Fruit fly (Drosophila melanogaster) whole organism, prepupa: ENCODE data around the gene pHCl-1.

Source experiments
- CG10631 ChIP-seq: fragments of 200-800 bp; sonication (Bioruptor generic); optimal IDR thresholded peaks from 2 replicates; lab custom pipeline; 2016; ENCODE audit warnings: missing biosample characterization, missing genetic modification characterization
- CG10669 ChIP-seq: fragments of 200-800 bp; sonication (Bioruptor generic); optimal IDR thresholded peaks from 3 replicates; lab custom pipeline; 2018; ENCODE audit warnings: missing biosample characterization, mild to moderate bottlenecking, missing genetic modification characterization, moderate library complexity
- CG15336 ChIP-seq: fragments of 200-800 bp; sonication (Bioruptor generic); IDR thresholded peaks from 2 replicates; pipeline ENCODE4 v1.3.6; 2022; ENCODE audit warnings: missing biosample characterization, missing genetic modification characterization
- CG1621 ChIP-seq: fragments of 200-800 bp; sonication (Bioruptor generic); optimal IDR thresholded peaks from 3 replicates; lab custom pipeline; 2018; ENCODE audit warnings: missing biosample characterization, mild to moderate bottlenecking, missing genetic modification characterization
- CG16779 ChIP-seq: fragments of 200-800 bp; sonication (Bioruptor generic); optimal IDR thresholded peaks from 3 replicates; lab custom pipeline; 2017; ENCODE audit warnings: missing biosample characterization, mild to moderate bottlenecking, missing genetic modification characterization
- CG3032 ChIP-seq: fragments of 200-800 bp; optimal IDR thresholded peaks from 2 replicates; lab custom pipeline; 2019; ENCODE audit warnings: missing biosample characterization, mild to moderate bottlenecking, missing genetic modification characterization, moderate library complexity
- CG32006 ChIP-seq: fragments of 200-800 bp; sonication (Bioruptor generic); optimal IDR thresholded peaks from 3 replicates; lab custom pipeline; 2017; ENCODE audit warnings: missing biosample characterization, mild to moderate bottlenecking, missing genetic modification characterization
- CG34406 ChIP-seq: fragments of 200-800 bp; sonication (Bioruptor generic); optimal IDR thresholded peaks from 3 replicates; lab custom pipeline; 2016; ENCODE audit warnings: missing biosample characterization, missing genetic modification characterization
- CG3919 ChIP-seq: fragments of 200-800 bp; sonication (Bioruptor generic); optimal IDR thresholded peaks from 3 replicates; lab custom pipeline; 2016; ENCODE audit warnings: missing biosample characterization, missing genetic modification characterization
- CG4318 ChIP-seq: fragments of 200-800 bp; sonication (Bioruptor generic); optimal IDR thresholded peaks from 3 replicates; lab custom pipeline; 2017; ENCODE audit warnings: missing biosample characterization, mild to moderate bottlenecking, missing genetic modification characterization
- CG6163 ChIP-seq: fragments of 200-800 bp; sonication (Bioruptor generic); IDR thresholded peaks from 3 replicates; pipeline ENCODE4 v1.3.6; 2022; ENCODE audit warnings: missing biosample characterization, missing genetic modification characterization
- CG6792 ChIP-seq: fragments of 200-800 bp; sonication (Bioruptor generic); optimal IDR thresholded peaks from 3 replicates; lab custom pipeline; 2016; ENCODE audit warnings: missing biosample characterization, missing genetic modification characterization
- CG6808 ChIP-seq: fragments of 200-800 bp; sonication (Bioruptor generic); optimal IDR thresholded peaks from 3 replicates; lab custom pipeline; 2017; ENCODE audit warnings: missing biosample characterization, missing genetic modification characterization, mild to moderate bottlenecking, moderate library complexity, missing genetic modification reagents
- CG6854 ChIP-seq: fragments of 200-800 bp; sonication (Bioruptor generic); optimal IDR thresholded peaks from 2 replicates; lab custom pipeline; 2017; ENCODE audit warnings: missing biosample characterization, mild to moderate bottlenecking, missing genetic modification characterization
- CG7368 ChIP-seq: fragments of 200-800 bp; sonication (Bioruptor generic); optimal IDR thresholded peaks from 3 replicates; lab custom pipeline; 2016; ENCODE audit warnings: missing biosample characterization, missing genetic modification characterization
- CG8119 ChIP-seq: fragments of 200-800 bp; sonication (Bioruptor generic); IDR thresholded peaks from 3 replicates; pipeline ENCODE4 v1.3.6; 2022; ENCODE audit warnings: missing biosample characterization, missing genetic modification characterization
- CG8319 ChIP-seq: fragments of 200-800 bp; sonication (Bioruptor generic); optimal IDR thresholded peaks from 3 replicates; lab custom pipeline; 2016; ENCODE audit warnings: missing biosample characterization, missing genetic modification characterization
- CG8632 ChIP-seq: fragments of 200-800 bp; sonication (Bioruptor generic); optimal IDR thresholded peaks from 3 replicates; lab custom pipeline; 2016; ENCODE audit warnings: missing biosample characterization, missing genetic modification characterization
- CG9139 ChIP-seq: fragments of 200-800 bp; sonication (Bioruptor generic); optimal IDR thresholded peaks from 3 replicates; lab custom pipeline; 2017; ENCODE audit warnings: missing biosample characterization, mild to moderate bottlenecking, missing genetic modification characterization
- Eip78C ChIP-seq: fragments of 200-800 bp; sonication (Bioruptor generic); peaks from one replicate; lab custom pipeline; 2016; ENCODE audit warnings: missing biosample characterization, missing genetic modification characterization
- Eip93F ChIP-seq: fragments of 200-800 bp; sonication (Bioruptor generic); optimal IDR thresholded peaks from 2 replicates; lab custom pipeline; 2016; ENCODE audit warnings: missing biosample characterization, mild to moderate bottlenecking, missing genetic modification characterization
- Gug ChIP-seq: fragments of 200-800 bp; sonication (Bioruptor generic); IDR thresholded peaks from 2 replicates; pipeline ENCODE4 v1.3.6; 2022; ENCODE audit warnings: missing biosample characterization, missing genetic modification characterization
- Hr38 ChIP-seq: sonication (Bioruptor generic); optimal IDR thresholded peaks from 2 replicates; lab custom pipeline; 2016; ENCODE audit warnings: missing biosample characterization, missing genetic modification characterization
- Hr4 ChIP-seq: fragments of 200-800 bp; sonication (Bioruptor generic); optimal IDR thresholded peaks from 3 replicates; lab custom pipeline; 2016; ENCODE audit warnings: missing biosample characterization, missing genetic modification characterization
- Lpt ChIP-seq: fragments of 200-800 bp; sonication (Bioruptor generic); optimal IDR thresholded peaks from 3 replicates; lab custom pipeline; 2016; ENCODE audit warnings: missing biosample characterization, missing genetic modification characterization
- Met ChIP-seq: fragments of 200-800 bp; sonication (Bioruptor generic); optimal IDR thresholded peaks from 3 replicates; lab custom pipeline; 2016; ENCODE audit warnings: missing biosample characterization, missing genetic modification characterization
- OdsH ChIP-seq: fragments of 200-800 bp; sonication (Bioruptor generic); optimal IDR thresholded peaks from 3 replicates; lab custom pipeline; 2016; ENCODE audit warnings: missing biosample characterization, missing genetic modification characterization
- Smox ChIP-seq: fragments of 200-800 bp; sonication (Bioruptor generic); optimal IDR thresholded peaks from 3 replicates; lab custom pipeline; 2016; ENCODE audit warnings: missing biosample characterization, missing genetic modification characterization
- Sox102F ChIP-seq: fragments of 200-800 bp; sonication (Bioruptor generic); optimal IDR thresholded peaks from 2 replicates; lab custom pipeline; 2016; ENCODE audit warnings: missing biosample characterization, mild to moderate bottlenecking, missing genetic modification characterization
- Sox15 ChIP-seq: fragments of 200-800 bp; sonication (Bioruptor generic); optimal IDR thresholded peaks from 3 replicates; lab custom pipeline; 2016; ENCODE audit warnings: missing biosample characterization, missing genetic modification characterization
- achi ChIP-seq: fragments of 200-800 bp; sonication (Bioruptor generic); optimal IDR thresholded peaks from 3 replicates; lab custom pipeline; 2016; ENCODE audit warnings: missing biosample characterization, missing genetic modification characterization
- acj6 ChIP-seq: fragments of 200-800 bp; sonication (Bioruptor generic); optimal IDR thresholded peaks from 3 replicates; lab custom pipeline; 2016; ENCODE audit warnings: missing biosample characterization, missing genetic modification characterization
- cyc ChIP-seq: fragments of 200-800 bp; sonication (Bioruptor generic); optimal IDR thresholded peaks from 3 replicates; lab custom pipeline; 2016; ENCODE audit warnings: missing biosample characterization, missing genetic modification characterization
- dac ChIP-seq: fragments of 200-800 bp; sonication (Bioruptor generic); optimal IDR thresholded peaks from 2 replicates; lab custom pipeline; 2017; ENCODE audit warnings: missing biosample characterization, mild to moderate bottlenecking, missing genetic modification characterization
- dsx ChIP-seq: fragments of 200-800 bp; optimal IDR thresholded peaks from 3 replicates; lab custom pipeline; 2019; ENCODE audit warnings: missing biosample characterization, mild to moderate bottlenecking, missing genetic modification characterization, moderate library complexity; ENCODE audit not compliant: poor library complexity, severe bottlenecking
- eg ChIP-seq: fragments of 200-800 bp; sonication (Bioruptor generic); IDR thresholded peaks from 3 replicates; pipeline ENCODE4 v1.3.6; 2022; ENCODE audit warnings: missing biosample characterization, missing genetic modification characterization
- fd59A ChIP-seq: fragments of 200-800 bp; sonication (Bioruptor generic); optimal IDR thresholded peaks from 2 replicates; lab custom pipeline; 2017; ENCODE audit warnings: missing biosample characterization, mild to moderate bottlenecking, missing genetic modification characterization, missing genetic modification reagents
- fd85E ChIP-seq: fragments of 200-800 bp; sonication (Bioruptor generic); optimal IDR thresholded peaks from 3 replicates; lab custom pipeline; 2016; ENCODE audit warnings: missing biosample characterization, missing genetic modification characterization
- fkh ChIP-seq: fragments of 200-800 bp; sonication (Bioruptor generic); optimal IDR thresholded peaks from 3 replicates; lab custom pipeline; 2017; ENCODE audit warnings: missing biosample characterization, mild to moderate bottlenecking, missing genetic modification characterization, moderate library complexity
- salr ChIP-seq, 2 experiments: fragments of 200-800 bp; sonication (Bioruptor generic); optimal IDR thresholded peaks; 3 replicates each; lab custom pipeline; 2016 to 2018; ENCODE audit warnings: missing biosample characterization in 2 of 2, missing genetic modification characterization in 2 of 2, mild to moderate bottlenecking in 1 of 2
- spab ChIP-seq: fragments of 200-800 bp; sonication (Bioruptor generic); optimal IDR thresholded peaks from 2 replicates; lab custom pipeline; 2017; ENCODE audit warnings: missing biosample characterization, mild to moderate bottlenecking, missing genetic modification characterization, missing genetic modification reagents
- ss ChIP-seq, 2 experiments: fragments of 200-800 bp; sonication (Bioruptor generic); optimal IDR thresholded peaks; 2 replicates in 1 of 2; 3 replicates in 1 of 2; lab custom pipeline; 2017 to 2018; ENCODE audit warnings: mild to moderate bottlenecking in 2 of 2, missing biosample characterization in 2 of 2, missing genetic modification characterization in 2 of 2, moderate library complexity in 1 of 2
- topi ChIP-seq: fragments of 200-800 bp; sonication (Bioruptor generic); optimal IDR thresholded peaks from 3 replicates; lab custom pipeline; 2016; ENCODE audit warnings: missing biosample characterization, missing genetic modification characterization
- vri ChIP-seq: fragments of 200-800 bp; sonication (Bioruptor generic); optimal IDR thresholded peaks from 3 replicates; lab custom pipeline; 2016; ENCODE audit warnings: missing biosample characterization, mild to moderate bottlenecking, missing genetic modification characterization

pHCl-1 gene

dm6 chr3L:15816714-15817113 is 82.1 kb downstream of the pHCl-1 start, which contains the start of gene CkIIalpha-i1:
CkIIalpha-i1 (plus strand) TSS chr3L:15816979.
- TF ChIP-seq dac: no peak
- TF ChIP-seq CG15336 (GFP tag; lab: Robert Waterston, UW): no peak
- TF ChIP-seq fd59A (GFP tag; lab: Kevin White, UChicago): no peak
- TF ChIP-seq Met (GFP tag; lab: Kevin White, UChicago): no peak
- TF ChIP-seq CG34406 (GFP tag; lab: Kevin White, UChicago): no peak
- TF ChIP-seq CG3919 (GFP tag; lab: Kevin White, UChicago): no peak
- TF ChIP-seq eg (GFP tag; lab: Robert Waterston, UW): no peak
- no peak for TF ChIP-seq fkh (GFP tag; lab: Kevin White, UChicago)
- no peak for TF ChIP-seq CG6808 (GFP tag; lab: Kevin White, UChicago)
- TF ChIP-seq OdsH: no peak
- TF ChIP-seq vri (GFP tag; lab: Kevin White, UChicago): no peak
- no peak for TF ChIP-seq topi (GFP tag; lab: Kevin White, UChicago)
- no peak for TF ChIP-seq CG9139
- TF ChIP-seq CG10631 (GFP tag; lab: Kevin White, UChicago): no peak

dm6 chr3L:15816143-15816487 is 82.7 kb downstream of the pHCl-1 start, which contains the start of gene fwe:
fwe (minus strand) TSS chr3L:15816410.
- TF ChIP-seq cyc: no peak
- no peak for TF ChIP-seq ss (GFP tag; optimal IDR thresholded peaks at IDR 0.05; lab: Kevin White, UChicago)
- no peak for TF ChIP-seq Sox15 (GFP tag; lab: Kevin White, UChicago)
- no peak for TF ChIP-seq CG16779 (tag; lab: Kevin White, UChicago)
- no peak for TF ChIP-seq Eip93F (GFP tag; lab: Kevin White, UChicago)
- no peak for TF ChIP-seq achi (GFP tag; lab: Kevin White, UChicago)
- no peak for TF ChIP-seq Smox (GFP tag; lab: Kevin White, UChicago)
- TF ChIP-seq CG8119: no peak
- no peak for TF ChIP-seq fkh (GFP tag; lab: Kevin White, UChicago)
- no peak for TF ChIP-seq CG6163 (GFP tag; lab: Robert Waterston, UW)
- TF ChIP-seq CG7368: no peak
- TF ChIP-seq CG3919 (GFP tag; lab: Kevin White, UChicago): no peak
- TF ChIP-seq dac: no peak
- no peak for TF ChIP-seq CG4318
- TF ChIP-seq CG6792 (GFP tag; lab: Kevin White, UChicago): no peak

DNA sequence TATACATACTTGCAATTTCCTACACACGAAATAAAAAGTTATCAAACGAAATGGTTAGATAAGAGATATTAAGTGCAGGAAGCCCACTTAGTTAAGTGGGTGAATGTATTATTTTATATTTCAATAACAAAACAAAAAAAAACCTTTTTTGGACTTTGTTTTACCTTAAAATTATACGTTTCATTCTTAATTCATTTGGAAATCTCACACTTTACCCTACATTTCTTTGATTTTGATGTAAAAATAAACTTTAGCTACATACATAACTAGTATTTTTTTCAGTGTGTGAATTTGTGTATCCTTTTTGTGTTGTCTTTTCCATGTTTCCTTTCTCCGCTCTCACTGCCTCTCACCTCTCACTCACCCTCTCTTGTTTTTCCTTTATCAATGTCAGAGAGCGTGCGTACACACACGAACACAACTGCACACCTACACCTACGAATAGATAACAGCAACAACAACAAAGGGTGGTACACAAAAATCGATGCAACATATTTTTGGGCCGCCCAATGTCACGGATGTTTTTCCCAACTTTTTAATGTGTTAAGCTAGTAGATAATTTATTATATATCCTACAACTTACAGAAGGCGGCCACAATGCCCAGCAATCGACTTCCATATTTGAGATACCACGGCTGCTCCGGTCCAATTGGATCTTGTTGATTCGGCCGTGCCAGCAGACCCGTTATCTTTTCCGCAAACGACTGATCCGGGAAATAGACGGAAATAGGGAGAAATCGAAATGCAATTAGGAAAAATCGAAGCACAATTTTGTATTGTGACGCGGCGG is 83.3 kb downstream of the pHCl-1 start:
- TF ChIP-seq spab (peak; percentile 90), acj6 (peak; percentile 95), Hr4 (GFP tag; lab: Kevin White, UChicago) (peak; percentile 93), salr (GFP tag; optimal IDR thresholded peaks at IDR 0.05; lab: Kevin White, UChicago) (peak in 1 of 2 experiments; percentile 95), dsx (GFP tag; lab: Kevin White, UChicago) (peak; percentile 92), ss (GFP tag; optimal IDR thresholded peaks at IDR 0.05; lab: Kevin White, UChicago) (peak; percentile 84 to 90), CG16779 (tag; lab: Kevin White, UChicago) (no peak), CG32006 (GFP tag; lab: Kevin White, UChicago) (peak; percentile 96), CG3919 (GFP tag; lab: Kevin White, UChicago) (peak; percentile 96), CG4318 (peak; percentile 90), CG6808 (GFP tag; lab: Kevin White, UChicago) (peak; percentile 83), vri (GFP tag; lab: Kevin White, UChicago) (peak; percentile 67), Hr38 (no peak), CG9139 (peak; percentile 83), CG7368 (peak; percentile 91), CG8632 (GFP tag; lab: Kevin White, UChicago) (peak; percentile 95), CG6854 (peak; percentile 75), CG3032 (tag; lab: Kevin White, UChicago) (peak; percentile 90), CG6163 (GFP tag; lab: Robert Waterston, UW) (peak; percentile 88; the same call in 2 of the 3 replicates), Sox102F (GFP tag; lab: Kevin White, UChicago) (peak; percentile 89), Smox (GFP tag; lab: Kevin White, UChicago) (no peak), OdsH (peak; percentile 95), CG1621 (peak; percentile 81), CG15336 (GFP tag; lab: Robert Waterston, UW) (peak; percentile 93), Gug (GFP tag; lab: Robert Waterston, UW) (peak; percentile 88), CG10669 (GFP tag; lab: Kevin White, UChicago) (peak; percentile 91), topi (GFP tag; lab: Kevin White, UChicago) (peak; percentile 95), fd85E (GFP tag; lab: Kevin White, UChicago) (peak; percentile 75), Eip78C (GFP tag; lab: Kevin White, UChicago) (peak; percentile 99), Lpt (GFP tag; lab: Kevin White, UChicago) (peak; percentile 94), CG8319 (peak; percentile 92), Met (GFP tag; lab: Kevin White, UChicago) (peak; percentile 94)
